Fruit fly (Drosophila melanogaster) whole organism, embryonic: Measurements from ENCODE around the gene CG14511.
A peak's percentile ranks its signal among the peaks of the same experiment; 100 is the strongest.

Experiments used
- Atf3 ChIP-seq: fragments of 200-800 bp; sonication (Bioruptor generic); optimal IDR thresholded peaks from 3 replicates; lab custom pipeline; 2016; ENCODE audit warnings: missing biosample characterization, missing genetic modification characterization
- Awh ChIP-seq: fragments of 200-800 bp; sonication (Bioruptor generic); IDR thresholded peaks from 2 replicates; pipeline ENCODE4, ENCODE4 v1.3.6; 2022; ENCODE audit warnings: missing biosample characterization, missing genetic modification characterization
- B-H2 ChIP-seq: fragments of 200-800 bp; sonication (Bioruptor generic); optimal IDR thresholded peaks from 2 replicates; lab custom pipeline; 2018; ENCODE audit warnings: missing biosample characterization, mild to moderate bottlenecking, missing genetic modification characterization
- BtbVII ChIP-seq: fragments of 200-800 bp; sonication (Bioruptor generic); optimal IDR thresholded peaks from 3 replicates; lab custom pipeline; 2017; ENCODE audit warnings: missing biosample characterization, mild to moderate bottlenecking, missing genetic modification characterization
- CG11085 ChIP-seq: fragments of 200-800 bp; sonication (Bioruptor generic); IDR thresholded peaks from 2 replicates; pipeline ENCODE4 v1.3.6; 2022; ENCODE audit warnings: missing biosample characterization, missing genetic modification characterization
- CG14050 ChIP-seq: fragments of 200-800 bp; sonication (Bioruptor generic); IDR thresholded peaks from 3 replicates; pipeline ENCODE4 v1.3.6; 2022; ENCODE audit warnings: missing biosample characterization, missing genetic modification characterization
- CG1603 ChIP-seq: fragments of 200-800 bp; sonication (Bioruptor generic); optimal IDR thresholded peaks from 2 replicates; lab custom pipeline; 2019; ENCODE audit warnings: missing biosample characterization, mild to moderate bottlenecking, missing genetic modification characterization, moderate library complexity
- CG18476 ChIP-seq: fragments of 200-800 bp; sonication (Bioruptor generic); optimal IDR thresholded peaks from 2 replicates; lab custom pipeline; 2016; ENCODE audit warnings: missing biosample characterization, mild to moderate bottlenecking, missing genetic modification characterization
- CG2678 ChIP-seq: fragments of 200-800 bp; sonication (Bioruptor generic); optimal IDR thresholded peaks from 3 replicates; lab custom pipeline; 2019; ENCODE audit warnings: missing biosample characterization, mild to moderate bottlenecking, missing genetic modification characterization, moderate library complexity
- CG31388 ChIP-seq: fragments of 200-800 bp; sonication (Bioruptor generic); optimal IDR thresholded peaks from 2 replicates; lab custom pipeline; 2016; ENCODE audit warnings: missing biosample characterization, missing genetic modification characterization
- CG6683 ChIP-seq: fragments of 200-800 bp; sonication (Bioruptor generic); optimal IDR thresholded peaks from 2 replicates; lab custom pipeline; 2017; ENCODE audit warnings: missing biosample characterization, mild to moderate bottlenecking, missing genetic modification characterization, missing genetic modification reagents
- CG6813 ChIP-seq: fragments of 200-800 bp; sonication (Bioruptor generic); optimal IDR thresholded peaks from 2 replicates; lab custom pipeline; 2017; ENCODE audit warnings: missing biosample characterization, missing genetic modification characterization, mild to moderate bottlenecking, moderate library complexity, missing genetic modification reagents
- CG7372 ChIP-seq: fragments of 200-800 bp; sonication (Bioruptor generic); IDR thresholded peaks from 2 replicates; pipeline ENCODE4 v1.3.6; 2022; ENCODE audit warnings: missing biosample characterization, missing genetic modification characterization
- CG7963 ChIP-seq: fragments of 200-800 bp; sonication (Bioruptor generic); IDR thresholded peaks from 3 replicates; pipeline ENCODE4 v1.3.6; 2022; ENCODE audit warnings: missing biosample characterization, missing genetic modification characterization; ENCODE audit not compliant: partially characterized antibody
- CG8478 ChIP-seq: fragments of >200 bp; optimal IDR thresholded peaks from 2 replicates; lab custom pipeline; 2018
- CG9609 ChIP-seq: fragments of 200-800 bp; sonication (Bioruptor generic); optimal IDR thresholded peaks from 3 replicates; lab custom pipeline; 2016; ENCODE audit warnings: missing biosample characterization, missing genetic modification characterization
- CG9727 ChIP-seq: fragments of 200-800 bp; sonication (Bioruptor generic); optimal IDR thresholded peaks from 3 replicates; lab custom pipeline; 2017; ENCODE audit warnings: missing biosample characterization, mild to moderate bottlenecking, missing genetic modification characterization
- Fer1 ChIP-seq: fragments of 200-800 bp; sonication (Bioruptor generic); optimal IDR thresholded peaks from 2 replicates; lab custom pipeline; 2017; ENCODE audit warnings: missing biosample characterization, mild to moderate bottlenecking, missing genetic modification characterization
- H2.0 ChIP-seq: fragments of 200-800 bp; sonication (Bioruptor generic); IDR thresholded peaks from 2 replicates; pipeline ENCODE4 v1.3.6; 2022; ENCODE audit warnings: missing biosample characterization, missing genetic modification characterization
- HLH4C ChIP-seq: fragments of 200-800 bp; sonication (Bioruptor generic); IDR thresholded peaks from 3 replicates; pipeline ENCODE4 v1.3.6; 2022; ENCODE audit warnings: missing biosample characterization, missing genetic modification characterization; ENCODE audit not compliant: partially characterized antibody
- HmgZ ChIP-seq: fragments of 200-800 bp; sonication (Bioruptor generic); optimal IDR thresholded peaks from 2 replicates; lab custom pipeline; 2018; ENCODE audit warnings: missing biosample characterization, mild to moderate bottlenecking, missing genetic modification characterization
- Hr39 ChIP-seq: fragments of >200 bp; optimal IDR thresholded peaks from 2 replicates; lab custom pipeline; 2017
- Lhr ChIP-seq: fragments of 200-800 bp; sonication (Bioruptor generic); optimal IDR thresholded peaks from 3 replicates; lab custom pipeline; 2017; ENCODE audit warnings: mild to moderate bottlenecking, missing biosample characterization, missing genetic modification reagents, missing genetic modification characterization
- Mad ChIP-seq: fragments of 200-800 bp; sonication (Bioruptor generic); optimal IDR thresholded peaks from 2 replicates; lab custom pipeline; 2016; ENCODE audit warnings: missing biosample characterization, missing genetic modification characterization
- Mrtf ChIP-seq: fragments of 200-800 bp; sonication (Bioruptor generic); IDR thresholded peaks from 3 replicates; pipeline ENCODE4 v1.3.6; 2022; ENCODE audit warnings: missing biosample characterization, missing genetic modification characterization
- Nf-YA ChIP-seq: fragments of 200-800 bp; sonication (Bioruptor generic); IDR thresholded peaks from 2 replicates; pipeline ENCODE4 v1.3.6; 2022; ENCODE audit warnings: missing biosample characterization, missing genetic modification characterization
- Oaz ChIP-seq: fragments of 200-800 bp; sonication (Bioruptor generic); IDR thresholded peaks from 2 replicates; pipeline ENCODE4 v1.3.6; 2022; ENCODE audit warnings: missing biosample characterization, missing genetic modification characterization
- Rfx ChIP-seq: fragments of 200-800 bp; sonication (Bioruptor generic); IDR thresholded peaks from 2 replicates; pipeline ENCODE4 v1.3.6; 2022; ENCODE audit warnings: missing biosample characterization, missing genetic modification characterization
- Usf ChIP-seq: fragments of 200-800 bp; sonication (Bioruptor generic); optimal IDR thresholded peaks from 2 replicates; lab custom pipeline; 2017; ENCODE audit warnings: missing genotype, missing biosample characterization, missing genetic modification characterization
- abd-A ChIP-seq: fragments of 200-800 bp; sonication (Bioruptor generic); optimal IDR thresholded peaks from 3 replicates; lab custom pipeline; 2019; ENCODE audit warnings: missing biosample characterization, mild to moderate bottlenecking, missing genetic modification characterization, moderate library complexity
- ap ChIP-seq: fragments of 200-800 bp; sonication (Bioruptor generic); IDR thresholded peaks from 2 replicates; pipeline ENCODE4 v1.3.6; 2022; ENCODE audit warnings: missing biosample characterization, missing genetic modification characterization
- ara ChIP-seq: fragments of 200-800 bp; sonication (Bioruptor generic); IDR thresholded peaks from 2 replicates; pipeline ENCODE4 v1.3.6; 2022; ENCODE audit warnings: missing biosample characterization, missing genetic modification characterization
- chn ChIP-seq: fragments of 200-800 bp; sonication (Bioruptor generic); optimal IDR thresholded peaks from 2 replicates; lab custom pipeline; 2016; ENCODE audit warnings: missing biosample characterization, missing genetic modification characterization
- fu2 ChIP-seq: fragments of 200-800 bp; sonication (Bioruptor generic); optimal IDR thresholded peaks from 2 replicates; lab custom pipeline; 2016; ENCODE audit warnings: missing biosample characterization, missing genetic modification characterization
- gfzf ChIP-seq: fragments of 200-800 bp; sonication (Bioruptor generic); optimal IDR thresholded peaks from 2 replicates; lab custom pipeline; 2016; ENCODE audit warnings: missing biosample characterization, mild to moderate bottlenecking, missing genetic modification characterization, moderate library complexity
- gsb ChIP-seq: fragments of 200-800 bp; sonication (Bioruptor generic); IDR thresholded peaks from 2 replicates; pipeline ENCODE4 v1.3.6; 2022; ENCODE audit warnings: missing biosample characterization, missing genetic modification characterization
- hb ChIP-seq: fragments of 200-800 bp; sonication (Bioruptor generic); IDR thresholded peaks from 3 replicates; pipeline ENCODE4 v1.3.6; 2022; ENCODE audit warnings: missing biosample characterization, missing genetic modification characterization; ENCODE audit not compliant: partially characterized antibody
- hbn ChIP-seq: fragments of 200-800 bp; sonication (Bioruptor generic); IDR thresholded peaks from 2 replicates; pipeline ENCODE4 v1.3.6; 2022; ENCODE audit warnings: missing biosample characterization, missing genetic modification characterization; ENCODE audit not compliant: partially characterized antibody
- inv ChIP-seq: fragments of 200-800 bp; sonication (Bioruptor generic); IDR thresholded peaks from 2 replicates; pipeline ENCODE4 v1.3.6; 2022; ENCODE audit warnings: missing biosample characterization, missing genetic modification characterization; ENCODE audit not compliant: partially characterized antibody
- jumu ChIP-seq: fragments of 200-800 bp; sonication (Bioruptor generic); optimal IDR thresholded peaks from 3 replicates; lab custom pipeline; 2016; ENCODE audit warnings: missing biosample characterization, missing genetic modification characterization
- kay ChIP-seq: fragments of 200-800 bp; sonication (Bioruptor generic); optimal IDR thresholded peaks from 2 replicates; lab custom pipeline; 2016; ENCODE audit warnings: missing biosample characterization, missing genetic modification characterization
- mam ChIP-seq: fragments of 200-800 bp; sonication (Bioruptor generic); optimal IDR thresholded peaks from 3 replicates; lab custom pipeline; 2016; ENCODE audit warnings: missing biosample characterization, missing genetic modification characterization
- nom ChIP-seq: fragments of 200-800 bp; sonication (Bioruptor generic); optimal IDR thresholded peaks from 2 replicates; lab custom pipeline; 2017; ENCODE audit warnings: missing biosample characterization, missing genetic modification characterization, mild to moderate bottlenecking, moderate library complexity, missing genetic modification reagents
- pan ChIP-seq, 4 experiments: fragments of >200 bp in 3 of 4; fragments of 200-800 bp in 1 of 4; sonication (Bioruptor generic) in 1 of 4; optimal IDR thresholded peaks in 3 of 4; IDR thresholded peaks in 1 of 4; 2 replicates each; pipeline versions ENCODE4 v1.3.6 to Lab custom; 2017 to 2022; ENCODE audit warnings: missing biosample characterization in 2 of 4, missing genetic modification characterization in 2 of 4, mixed read lengths in 1 of 4
- prd ChIP-seq, 3 experiments: fragments of >200 bp in 2 of 3; fragments of 200-800 bp in 1 of 3; sonication (Bioruptor generic) in 1 of 3; optimal IDR thresholded peaks in 2 of 3; IDR thresholded peaks in 1 of 3; 2 replicates in 2 of 3; 3 replicates in 1 of 3; pipeline versions ENCODE4 v1.3.6 to Lab custom; 2017 to 2022; ENCODE audit warnings: missing biosample characterization in 1 of 3, missing genetic modification characterization in 1 of 3
- run ChIP-seq: fragments of 200-800 bp; sonication (Bioruptor generic); optimal IDR thresholded peaks from 3 replicates; lab custom pipeline; 2018; ENCODE audit warnings: missing biosample characterization, mild to moderate bottlenecking, missing genetic modification characterization
- sd ChIP-seq: fragments of 200-800 bp; sonication (Bioruptor generic); optimal IDR thresholded peaks from 3 replicates; lab custom pipeline; 2018; ENCODE audit warnings: missing biosample characterization, mild to moderate bottlenecking, missing genetic modification characterization, moderate library complexity
- sens ChIP-seq: fragments of 200-800 bp; sonication (Bioruptor generic); peaks from one replicate; lab custom pipeline; 2016; ENCODE audit warnings: missing biosample characterization, missing genetic modification characterization
- sim ChIP-seq: fragments of 200-800 bp; sonication (Bioruptor generic); IDR thresholded peaks from 2 replicates; pipeline ENCODE4 v1.3.6; 2022; ENCODE audit warnings: missing biosample characterization, missing genetic modification characterization
- tap ChIP-seq: fragments of 200-800 bp; optimal IDR thresholded peaks from 3 replicates; lab custom pipeline; 2019; ENCODE audit warnings: missing biosample characterization, mild to moderate bottlenecking, missing genetic modification characterization, moderate library complexity

CG14511 gene

DNA sequence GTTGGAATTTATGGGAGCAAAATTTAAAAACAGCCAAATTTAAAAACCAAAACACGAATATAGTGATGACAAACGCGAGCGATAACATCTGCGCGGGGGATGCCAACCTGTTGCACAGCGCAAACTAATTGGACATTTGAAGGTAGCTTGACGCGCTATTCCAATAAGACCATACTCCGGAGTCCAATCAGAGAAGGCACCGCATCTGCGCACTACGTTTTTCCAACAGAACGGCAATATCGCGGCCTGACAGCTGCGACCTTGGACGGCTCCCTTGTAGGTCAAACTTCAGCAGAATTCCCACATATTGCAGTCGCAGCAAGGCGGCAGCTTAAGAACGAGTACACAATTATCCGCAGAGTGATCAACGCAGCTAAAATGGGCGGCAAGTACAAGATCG lies 1.4 kb upstream of the CG14511 start, which contains the start of the genes CG11882 and Pglym78 (continued):
- TF ChIP-seq gfzf (GFP tag; lab: Kevin White, UChicago), result peak; percentile 89
- TF ChIP-seq CG7372 (GFP tag; lab: Robert Waterston, UW), result no peak; the same call in 1 of the 2 replicates
- TF ChIP-seq ara, result peak; percentile 51
- TF ChIP-seq fu2, result peak; percentile 46
- no peak for TF ChIP-seq CG14050 (GFP tag; lab: Robert Waterston, UW)
- TF ChIP-seq sens, result peak; percentile 88
- no peak for TF ChIP-seq ap (GFP tag; lab: Robert Waterston, UW)
- TF ChIP-seq Rfx (GFP tag; lab: Robert Waterston, UW), result peak; percentile 75
- no peak for TF ChIP-seq sd (tag; lab: Kevin White, UChicago)
- TF ChIP-seq jumu (GFP tag; lab: Kevin White, UChicago), result peak; percentile 70
- TF ChIP-seq HmgZ, result peak; percentile 89
- peak; percentile 6 for TF ChIP-seq CG9727 (GFP tag; lab: Kevin White, UChicago)
- TF ChIP-seq abd-A (tag; lab: Kevin White, UChicago), result no peak
- TF ChIP-seq B-H2 (GFP tag; lab: Kevin White, UChicago), result peak; percentile 50
- TF ChIP-seq CG6683 (GFP tag; lab: Kevin White, UChicago), result no peak
- peak; percentile 20 for TF ChIP-seq kay (GFP tag; lab: Kevin White, UChicago)
- peak; percentile 28; the same call in 1 of the 2 replicates for TF ChIP-seq gsb (GFP tag; lab: Robert Waterston, UW)
- TF ChIP-seq CG18476 (GFP tag; lab: Kevin White, UChicago), result no peak
- TF ChIP-seq CG31388 (GFP tag; lab: Kevin White, UChicago), result no peak
- TF ChIP-seq inv (GFP tag; lab: Robert Waterston, UW), result peak; percentile 30; the same call in 1 of the 2 replicates
- no peak for TF ChIP-seq Hr39 (lab: Kevin White, UChicago)
- no peak for TF ChIP-seq run (tag; lab: Kevin White, UChicago)
- peak; percentile 89 for TF ChIP-seq Lhr (GFP tag; lab: Kevin White, UChicago)
- no peak for TF ChIP-seq CG7963
- no peak for TF ChIP-seq prd (optimal IDR thresholded peaks at IDR 0.05; lab: Kevin White, UChicago)
- TF ChIP-seq prd (GFP tag; IDR thresholded peaks at IDR 0.05; lab: Robert Waterston, UW), result peak; percentile 33; the same call in 1 of the 3 replicates
- TF ChIP-seq Mad (GFP tag; lab: Kevin White, UChicago), result no peak
- TF ChIP-seq Oaz, result no peak
- TF ChIP-seq BtbVII, result no peak
- no peak for TF ChIP-seq Nf-YA
- TF ChIP-seq hb (GFP tag; lab: Robert Waterston, UW), result no peak
- TF ChIP-seq CG11085 (GFP tag; lab: Robert Waterston, UW), result no peak
- TF ChIP-seq chn (GFP tag; lab: Kevin White, UChicago), result peak; percentile 73
- peak; percentile 91 for TF ChIP-seq CG1603 (tag; lab: Kevin White, UChicago)
- no peak for TF ChIP-seq Mrtf (GFP tag; lab: Robert Waterston, UW)
- peak; percentile 20 for TF ChIP-seq CG8478 (lab: Kevin White, UChicago)
- TF ChIP-seq CG9609 (GFP tag; lab: Kevin White, UChicago), result peak; percentile 55
- TF ChIP-seq pan (optimal IDR thresholded peaks at IDR 0.05; lab: Kevin White, UChicago), result no peak
- TF ChIP-seq pan (GFP tag; optimal IDR thresholded peaks at IDR 0.05 in 1 of 2, IDR thresholded peaks at IDR 0.05 in 1 of 2), result peak in 1 of 2 experiments; percentile 39
- no peak for TF ChIP-seq Atf3 (GFP tag; lab: Kevin White, UChicago)
- no peak for TF ChIP-seq CG2678
- TF ChIP-seq mam (GFP tag; lab: Kevin White, UChicago), result peak; percentile 72
- peak; percentile 51 for TF ChIP-seq nom (GFP tag; lab: Kevin White, UChicago)
- no peak for TF ChIP-seq sim (GFP tag; lab: Robert Waterston, UW)
- no peak for TF ChIP-seq Awh (GFP tag; lab: Robert Waterston, UW)
- peak; percentile 43; the same call in 1 of the 3 replicates for TF ChIP-seq HLH4C (GFP tag; lab: Robert Waterston, UW)
- 0 out of 2 replicates have a peak, but pooled peaks have one; percentile 22 for TF ChIP-seq H2.0 (GFP tag; lab: Robert Waterston, UW)
- peak; percentile 52 for TF ChIP-seq Fer1 (GFP tag; lab: Kevin White, UChicago)
- no peak for TF ChIP-seq Usf (GFP tag; lab: Kevin White, UChicago)
- TF ChIP-seq tap (tag; lab: Kevin White, UChicago), result no peak
- TF ChIP-seq CG6813 (GFP tag; lab: Kevin White, UChicago), result no peak
- peak; percentile 57; the same call in 1 of the 2 replicates for TF ChIP-seq hbn
